Fruit fly (Drosophila melanogaster) whole organism, embryonic: ENCODE results near the gene Rpn9.

Experiments
- Aef1 ChIP-seq: fragments of 200-800 bp; sonication (Bioruptor generic); IDR thresholded peaks from 3 replicates; pipeline ENCODE4 v1.3.6; 2022; ENCODE audit warnings: missing biosample characterization, missing genetic modification characterization
- Atf6 ChIP-seq: fragments of 200-800 bp; sonication (Bioruptor generic); IDR thresholded peaks from 2 replicates; pipeline ENCODE4 v1.3.6; 2022; ENCODE audit warnings: missing biosample characterization, missing genetic modification characterization
- Bgb ChIP-seq: fragments of 200-800 bp; sonication (Bioruptor generic); IDR thresholded peaks from 2 replicates; pipeline ENCODE4 v1.3.6; 2022; ENCODE audit warnings: missing biosample characterization, missing genetic modification characterization; ENCODE audit not compliant: partially characterized antibody
- CG10543 ChIP-seq: fragments of 200-800 bp; sonication (Bioruptor generic); optimal IDR thresholded peaks from 3 replicates; lab custom pipeline; 2017; ENCODE audit warnings: missing biosample characterization, mild to moderate bottlenecking, missing genetic modification characterization, moderate library complexity
- CG13123 ChIP-seq: fragments of 200-800 bp; sonication (Bioruptor generic); optimal IDR thresholded peaks from 2 replicates; lab custom pipeline; 2016; ENCODE audit warnings: missing biosample characterization, missing genetic modification characterization
- CG13296 ChIP-seq: fragments of 200-800 bp; sonication (Bioruptor generic); optimal IDR thresholded peaks from 3 replicates; lab custom pipeline; 2018; ENCODE audit warnings: missing biosample characterization, mild to moderate bottlenecking, missing genetic modification characterization
- CG14050 ChIP-seq: fragments of 200-800 bp; sonication (Bioruptor generic); IDR thresholded peaks from 3 replicates; pipeline ENCODE4 v1.3.6; 2022; ENCODE audit warnings: missing biosample characterization, missing genetic modification characterization
- CG15269 ChIP-seq: fragments of 200-800 bp; sonication (Bioruptor generic); optimal IDR thresholded peaks from 2 replicates; lab custom pipeline; 2018; ENCODE audit warnings: missing biosample characterization, mild to moderate bottlenecking, missing genetic modification characterization, moderate library complexity
- CG17912 ChIP-seq: fragments of 200-800 bp; sonication (Bioruptor generic); optimal IDR thresholded peaks from 2 replicates; lab custom pipeline; 2018; ENCODE audit warnings: missing biosample characterization, mild to moderate bottlenecking, missing genetic modification characterization
- CG18262 ChIP-seq: fragments of 200-800 bp; optimal IDR thresholded peaks from 3 replicates; lab custom pipeline; 2019; ENCODE audit warnings: missing biosample characterization, mild to moderate bottlenecking, missing genetic modification characterization, moderate library complexity
- CG2116 ChIP-seq: fragments of 200-800 bp; sonication (Bioruptor generic); optimal IDR thresholded peaks from 3 replicates; lab custom pipeline; 2018; ENCODE audit warnings: missing biosample characterization, mild to moderate bottlenecking, missing genetic modification characterization
- CG2678 ChIP-seq: fragments of 200-800 bp; sonication (Bioruptor generic); optimal IDR thresholded peaks from 3 replicates; lab custom pipeline; 2019; ENCODE audit warnings: missing biosample characterization, mild to moderate bottlenecking, missing genetic modification characterization, moderate library complexity
- CG30403 ChIP-seq: fragments of 200-800 bp; sonication (Bioruptor generic); optimal IDR thresholded peaks from 3 replicates; lab custom pipeline; 2016; ENCODE audit warnings: missing biosample characterization, missing genetic modification characterization
- CG3163 ChIP-seq: fragments of 200-800 bp; sonication (Bioruptor generic); optimal IDR thresholded peaks from 3 replicates; lab custom pipeline; 2016; ENCODE audit warnings: missing biosample characterization, missing genetic modification characterization
- CG34224 ChIP-seq: fragments of 200-800 bp; sonication (Bioruptor generic); IDR thresholded peaks from 3 replicates; pipeline ENCODE4 v1.3.6; 2022; ENCODE audit warnings: missing biosample characterization, missing genetic modification characterization; ENCODE audit not compliant: partially characterized antibody
- CG43689 ChIP-seq: fragments of 200-800 bp; sonication (Bioruptor generic); IDR thresholded peaks from 2 replicates; pipeline ENCODE4 v1.3.6; 2022; ENCODE audit warnings: missing biosample characterization, missing genetic modification characterization
- CG4617 ChIP-seq: fragments of 200-800 bp; sonication (Bioruptor generic); optimal IDR thresholded peaks from 3 replicates; lab custom pipeline; 2016; ENCODE audit warnings: missing biosample characterization, missing genetic modification characterization, borderline replicate concordance
- CG4707 ChIP-seq: fragments of 200-800 bp; sonication (Bioruptor generic); optimal IDR thresholded peaks from 2 replicates; lab custom pipeline; 2018; ENCODE audit warnings: missing biosample characterization, mild to moderate bottlenecking, missing genetic modification characterization, moderate library complexity
- CG6765 ChIP-seq: fragments of 200-800 bp; sonication (Bioruptor generic); optimal IDR thresholded peaks from 3 replicates; lab custom pipeline; 2017; ENCODE audit warnings: missing biosample characterization, mild to moderate bottlenecking, missing genetic modification characterization
- CG7372 ChIP-seq: fragments of 200-800 bp; sonication (Bioruptor generic); IDR thresholded peaks from 2 replicates; pipeline ENCODE4 v1.3.6; 2022; ENCODE audit warnings: missing biosample characterization, missing genetic modification characterization
- CG7786 ChIP-seq: fragments of 200-800 bp; sonication (Bioruptor generic); optimal IDR thresholded peaks from 2 replicates; lab custom pipeline; 2016; ENCODE audit warnings: missing biosample characterization, missing genetic modification characterization
- CG9727 ChIP-seq: fragments of 200-800 bp; sonication (Bioruptor generic); optimal IDR thresholded peaks from 3 replicates; lab custom pipeline; 2017; ENCODE audit warnings: missing biosample characterization, mild to moderate bottlenecking, missing genetic modification characterization
- D19B ChIP-seq: fragments of 200-800 bp; sonication (Bioruptor generic); optimal IDR thresholded peaks from 2 replicates; lab custom pipeline; 2017; ENCODE audit warnings: missing biosample characterization, mild to moderate bottlenecking, missing genetic modification characterization
- Doc3 ChIP-seq: fragments of 200-800 bp; sonication (Bioruptor generic); IDR thresholded peaks from 3 replicates; pipeline ENCODE4 v1.3.6; 2022; ENCODE audit warnings: missing biosample characterization, missing genetic modification characterization; ENCODE audit not compliant: partially characterized antibody
- ERR ChIP-seq: fragments of 200-800 bp; sonication (Bioruptor generic); optimal IDR thresholded peaks from 2 replicates; lab custom pipeline; 2016; ENCODE audit warnings: missing biosample characterization, missing genetic modification characterization
- Gsc ChIP-seq: fragments of 200-800 bp; sonication (Bioruptor generic); IDR thresholded peaks from 2 replicates; pipeline ENCODE4 v1.3.6; 2022; ENCODE audit warnings: missing biosample characterization, missing genetic modification characterization
- Hr39 ChIP-seq: fragments of >200 bp; optimal IDR thresholded peaks from 2 replicates; lab custom pipeline; 2017
- Oli ChIP-seq: fragments of 200-800 bp; sonication (Bioruptor generic); optimal IDR thresholded peaks from 2 replicates; lab custom pipeline; 2018; ENCODE audit warnings: missing biosample characterization, mild to moderate bottlenecking, missing genetic modification characterization, moderate library complexity
- Stat92E ChIP-seq, 3 experiments: fragments of >200 bp in 2 of 3; fragments of 200-800 bp in 1 of 3; sonication (Bioruptor generic) in 1 of 3; optimal IDR thresholded peaks; 2 replicates each; lab custom pipeline; 2017 to 2019; ENCODE audit warnings: missing biosample characterization in 3 of 3, missing genetic modification characterization in 3 of 3, mild to moderate bottlenecking in 1 of 3, moderate library complexity in 1 of 3
- TFAM ChIP-seq: fragments of 200-800 bp; sonication (Bioruptor generic); optimal IDR thresholded peaks from 2 replicates; lab custom pipeline; 2017; ENCODE audit warnings: missing biosample characterization, missing genetic modification characterization, inconsistent platforms
- Tbp ChIP-seq: fragments of >200 bp; optimal IDR thresholded peaks from 2 replicates; lab custom pipeline; 2018; ENCODE audit warnings: missing biosample characterization, missing genetic modification characterization
- Vsx1 ChIP-seq: fragments of 200-800 bp; sonication (Bioruptor generic); optimal IDR thresholded peaks from 2 replicates; lab custom pipeline; 2017; ENCODE audit warnings: missing biosample characterization, mild to moderate bottlenecking, missing genetic modification characterization, missing genetic modification reagents
- ap ChIP-seq: fragments of 200-800 bp; sonication (Bioruptor generic); IDR thresholded peaks from 2 replicates; pipeline ENCODE4 v1.3.6; 2022; ENCODE audit warnings: missing biosample characterization, missing genetic modification characterization
- cato ChIP-seq: fragments of 200-800 bp; sonication (Bioruptor generic); optimal IDR thresholded peaks from 2 replicates; lab custom pipeline; 2016; ENCODE audit warnings: missing biosample characterization, missing genetic modification characterization, borderline replicate concordance
- crol ChIP-seq: fragments of 200-800 bp; sonication (Bioruptor generic); IDR thresholded peaks from 2 replicates; pipeline ENCODE4 v1.3.6; 2022; ENCODE audit warnings: missing biosample characterization, missing genetic modification characterization
- dpn ChIP-seq, 2 experiments: fragments of 200-800 bp; sonication (Bioruptor generic); optimal IDR thresholded peaks; 3 replicates each; lab custom pipeline; 2016; ENCODE audit warnings: missing biosample characterization in 2 of 2, missing genetic modification characterization in 2 of 2
- ems ChIP-seq: fragments of 200-800 bp; sonication (Bioruptor generic); optimal IDR thresholded peaks from 3 replicates; lab custom pipeline; 2016; ENCODE audit warnings: missing biosample characterization, missing genetic modification characterization
- fd102C ChIP-seq: fragments of 200-800 bp; sonication (Bioruptor generic); optimal IDR thresholded peaks from 2 replicates; lab custom pipeline; 2018; ENCODE audit warnings: missing biosample characterization, mild to moderate bottlenecking, missing genetic modification characterization, moderate library complexity
- fru ChIP-seq: fragments of >200 bp; optimal IDR thresholded peaks from 2 replicates; lab custom pipeline; 2017
- gem ChIP-seq: fragments of 200-800 bp; sonication (Bioruptor generic); optimal IDR thresholded peaks from 2 replicates; lab custom pipeline; 2019; ENCODE audit warnings: missing biosample characterization, mild to moderate bottlenecking, missing genetic modification characterization, moderate library complexity
- hth ChIP-seq: fragments of >200 bp; optimal IDR thresholded peaks from 2 replicates; lab custom pipeline; 2017; ENCODE audit warnings: inconsistent platforms
- insv ChIP-seq, 2 experiments: fragments of 200-800 bp; sonication (Bioruptor generic); optimal IDR thresholded peaks; 3 replicates each; lab custom pipeline; 2016 to 2018; ENCODE audit warnings: missing biosample characterization in 2 of 2, missing genetic modification characterization in 2 of 2
- lbe ChIP-seq: fragments of 200-800 bp; sonication (Bioruptor generic); optimal IDR thresholded peaks from 2 replicates; lab custom pipeline; 2016; ENCODE audit warnings: missing biosample characterization, mild to moderate bottlenecking, missing genetic modification characterization
- lmd ChIP-seq: fragments of 200-800 bp; sonication (Bioruptor generic); IDR thresholded peaks from 2 replicates; pipeline ENCODE4 v1.3.6; 2022; ENCODE audit warnings: missing biosample characterization, missing genetic modification characterization
- maf-S ChIP-seq: fragments of 200-800 bp; sonication (Bioruptor generic); optimal IDR thresholded peaks from 2 replicates; lab custom pipeline; 2016; ENCODE audit warnings: missing biosample characterization, missing genetic modification characterization
- mld ChIP-seq: fragments of 200-800 bp; sonication (Bioruptor generic); IDR thresholded peaks from 3 replicates; pipeline ENCODE4 v1.3.6; 2022; ENCODE audit warnings: missing biosample characterization, missing genetic modification characterization; ENCODE audit not compliant: partially characterized antibody
- phol ChIP-seq: fragments of 200-800 bp; sonication (Bioruptor generic); optimal IDR thresholded peaks from 3 replicates; lab custom pipeline; 2018; ENCODE audit warnings: missing biosample characterization, mild to moderate bottlenecking, missing genetic modification characterization, moderate library complexity
- sc ChIP-seq, 3 experiments: fragments of >200 bp in 2 of 3; fragments of 200-800 bp in 1 of 3; sonication (Bioruptor generic) in 1 of 3; optimal IDR thresholded peaks; 2 replicates in 2 of 3; 3 replicates in 1 of 3; lab custom pipeline; 2017; ENCODE audit warnings: mild to moderate bottlenecking in 1 of 3, missing biosample characterization in 1 of 3, missing genetic modification characterization in 1 of 3, missing genetic modification reagents in 1 of 3
- scrt ChIP-seq: fragments of 200-800 bp; sonication (Bioruptor generic); optimal IDR thresholded peaks from 2 replicates; lab custom pipeline; 2018; ENCODE audit warnings: missing biosample characterization, mild to moderate bottlenecking, missing genetic modification characterization, moderate library complexity
- sob ChIP-seq: fragments of 200-800 bp; sonication (Bioruptor generic); IDR thresholded peaks from 2 replicates; pipeline ENCODE4 v1.3.6; 2022; ENCODE audit warnings: missing biosample characterization, missing genetic modification characterization

Gene Rpn9

DNA sequence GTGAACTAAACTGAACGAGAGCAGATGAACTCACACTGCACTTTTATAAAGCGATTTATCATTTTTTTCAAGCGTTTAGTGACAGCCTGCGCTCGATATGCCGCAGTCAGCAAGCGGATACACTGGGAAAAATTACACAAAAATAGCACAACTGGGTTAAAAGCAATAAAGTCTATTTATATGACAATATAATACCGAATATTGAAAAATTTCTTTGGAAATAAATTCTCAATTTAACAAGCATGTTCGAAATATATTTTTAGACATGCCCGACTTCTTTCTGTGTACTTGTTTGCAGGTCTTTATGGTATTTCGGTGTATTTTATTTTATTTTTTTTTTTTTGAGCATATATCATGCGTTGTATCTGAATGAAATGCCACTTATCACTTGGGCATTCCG, 19.4 kb downstream of the Rpn9 start (continued):
- TF ChIP-seq phol (tag; lab: Kevin White, UChicago) (peak; percentile 76), CG4707 (GFP tag; lab: Kevin White, UChicago) (peak; percentile 31), CG30403 (GFP tag; lab: Kevin White, UChicago) (peak; percentile 70), gem (peak; percentile 84), CG43689 (peak; percentile 27; the same call in 1 of the 2 replicates), CG13123 (peak; percentile 34), TFAM (GFP tag; lab: Kevin White, UChicago) (no peak), Gsc (GFP tag; lab: Robert Waterston, UW) (no peak), CG18262 (tag; lab: Kevin White, UChicago) (peak; percentile 35), scrt (GFP tag; lab: Kevin White, UChicago) (peak; percentile 14), sc (optimal IDR thresholded peaks at IDR 0.05; lab: Kevin White, UChicago) (no peak), sc (GFP tag; optimal IDR thresholded peaks at IDR 0.05; lab: Kevin White, UChicago) (peak; percentile 56), Aef1 (GFP tag; lab: Robert Waterston, UW) (0 out of 3 replicates have a peak, but pooled peaks have one; percentile 19), CG2116 (GFP tag; lab: Kevin White, UChicago) (no peak), Stat92E (GFP tag; optimal IDR thresholded peaks at IDR 0.05; lab: Kevin White, UChicago) (no peak), CG3163 (GFP tag; lab: Kevin White, UChicago) (no peak), Tbp (GFP tag; lab: Kevin White, UChicago) (no peak), mld (GFP tag; lab: Robert Waterston, UW) (no peak), Vsx1 (GFP tag; lab: Kevin White, UChicago) (peak; percentile 39), hth (lab: Kevin White, UChicago) (no peak), Bgb (GFP tag; lab: Robert Waterston, UW) (no peak), Doc3 (GFP tag; lab: Robert Waterston, UW) (no peak), CG2678 (tag; lab: Kevin White, UChicago) (peak; percentile 50), CG6765 (no peak), crol (no peak), dpn (GFP tag; optimal IDR thresholded peaks at IDR 0.05; lab: Kevin White, UChicago) (peak; percentile 47 to 65), CG17912 (GFP tag; lab: Kevin White, UChicago) (no peak), D19B (GFP tag; lab: Kevin White, UChicago) (no peak), fd102C (GFP tag; lab: Kevin White, UChicago) (peak; percentile 45), ERR (GFP tag; lab: Kevin White, UChicago) (no peak), lmd (GFP tag; lab: Robert Waterston, UW) (0 out of 2 replicates have a peak, but pooled peaks have one; percentile 13), Atf6 (GFP tag; lab: Robert Waterston, UW) (peak; percentile 53; the same call in 1 of the 2 replicates), fru (lab: Kevin White, UChicago) (no peak), CG10543 (GFP tag; lab: Kevin White, UChicago) (no peak), insv (GFP tag; optimal IDR thresholded peaks at IDR 0.05; lab: Kevin White, UChicago) (no peak), CG13296 (peak; percentile 11), maf-S (GFP tag; lab: Kevin White, UChicago) (peak; percentile 45), CG15269 (tag; lab: Kevin White, UChicago) (peak; percentile 76), sob (GFP tag; lab: Robert Waterston, UW) (no peak), CG7786 (GFP tag; lab: Kevin White, UChicago) (peak; percentile 28), ap (peak; percentile 51), Oli (tag; lab: Kevin White, UChicago) (peak; percentile 70), CG7372 (GFP tag; lab: Robert Waterston, UW) (no peak), CG34224 (GFP tag; lab: Robert Waterston, UW) (no peak), Hr39 (lab: Kevin White, UChicago) (no peak), cato (peak; percentile 26), CG4617 (no peak), ems (GFP tag; lab: Kevin White, UChicago) (no peak), CG14050 (GFP tag; lab: Robert Waterston, UW) (no peak), CG9727 (GFP tag; lab: Kevin White, UChicago) (peak; percentile 64), lbe (GFP tag; lab: Kevin White, UChicago) (peak; percentile 77)
